Worm (Caenorhabditis elegans): Measurements from ENCODE around the gene bath-9.

bath-9 gene

DNA sequence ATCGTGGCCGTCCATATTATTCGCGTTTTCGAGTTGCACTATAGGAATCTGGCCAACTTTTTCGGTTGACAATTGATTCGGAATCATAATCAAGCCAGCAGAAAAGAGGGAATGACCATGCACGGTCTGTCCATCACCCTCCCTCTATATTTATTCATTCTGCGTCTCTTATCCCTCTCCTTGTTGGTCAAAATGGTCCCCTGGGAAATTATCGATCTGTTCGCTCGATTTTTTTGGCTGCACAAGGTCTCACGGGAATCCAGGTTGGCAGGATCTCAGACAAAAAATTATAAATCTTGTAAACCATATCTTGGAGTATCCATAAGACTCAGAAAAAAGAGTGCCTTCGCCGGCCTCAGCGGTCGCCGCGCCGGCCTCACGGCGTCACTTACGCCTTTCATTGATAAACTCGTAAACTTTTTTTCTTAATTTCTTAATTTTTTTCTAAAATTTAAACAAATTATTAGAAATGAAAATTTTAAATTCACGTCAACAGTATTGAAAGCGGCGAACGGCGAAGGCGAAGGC is 37.6 kb downstream of the bath-9 start, which contains the start of the genes F18A12.7 and F18A12.2:
F18A12.7 (minus strand) TSS at position 101 of the 528 bp plus-strand sequence.
F18A12.2 (plus strand) TSS at position 478 of the 528 bp plus-strand sequence.
- peak; percentile 67; the same call in 1 of the 2 replicates for TF ChIP-seq aptf-2 (GFP tag; conservative IDR thresholded peaks at IDR 0.05)
- no peak for TF ChIP-seq egrh-3 (GFP tag; IDR thresholded peaks at IDR 0.05)

DNA sequence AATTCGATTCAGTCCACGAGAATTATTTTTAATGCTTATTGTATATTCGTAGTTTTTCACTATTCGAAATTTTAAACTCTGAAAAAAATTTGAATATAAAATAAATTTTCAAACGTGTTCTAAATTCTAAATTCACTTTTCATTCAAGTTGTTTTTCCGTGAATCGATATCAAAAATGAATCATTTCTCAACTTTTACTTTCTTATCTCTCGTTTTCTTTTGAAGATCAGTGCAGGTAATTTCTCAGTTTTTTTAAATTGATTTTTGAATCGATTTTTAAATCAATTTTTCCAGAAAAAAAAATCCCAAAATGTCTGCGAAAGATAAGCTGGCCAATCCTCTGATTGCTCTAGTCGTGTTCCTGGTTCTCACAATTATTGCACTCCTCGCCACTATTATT is 39.6 kb downstream of the bath-9 start, which contains the start of gene nep-6:
nep-6 (plus strand) TSS at position 301 of the 400 bp plus-strand sequence.
- TF ChIP-seq ekl-4 (GFP tag; IDR thresholded peaks at IDR 0.05) (no peak), fkh-3 (tag; optimal IDR thresholded peaks at IDR 0.05) (no peak), F57C9.4 (tag; optimal IDR thresholded peaks at IDR 0.05) (no peak), C06A6.2 (GFP tag; conservative IDR thresholded peaks at IDR 0.05) (no peak), xnd-1 (tag; optimal IDR thresholded peaks at IDR 0.05) (no peak), aptf-3 (GFP tag; IDR thresholded peaks at IDR 0.05) (no peak), sptf-2 (GFP tag; optimal IDR thresholded peaks at IDR 0.05) (no peak), madf-8 (GFP tag; conservative IDR thresholded peaks at IDR 0.05) (no peak)

ce11 chrII:3422938-3423337 is 46.0 kb downstream of the bath-9 start:
- TF ChIP-seq nhr-120 (GFP tag; IDR thresholded peaks at IDR 0.05): no peak
- no peak for TF ChIP-seq Y56A3A.18 (GFP tag; IDR thresholded peaks at IDR 0.05)
- peak; percentile 34; the same call in 1 of the 2 replicates for TF ChIP-seq hmg-1.2 (GFP tag; IDR thresholded peaks at IDR 0.05)

ce11 chrII:3425433-3425832 is 48.5 kb downstream of the bath-9 start, which contains the start of gene nep-11:
TSS of gene nep-11 (minus strand) at chrII:3425533.
- TF ChIP-seq T26A5.8 (tag; optimal IDR thresholded peaks at IDR 0.05) (no peak), attf-5 (GFP tag; optimal IDR thresholded peaks at IDR 0.05) (no peak), ZK185.1 (tag; optimal IDR thresholded peaks at IDR 0.05; ENCODE audit: poor library complexity, severe bottlenecking) (no peak), him-1 (tag; optimal IDR thresholded peaks at IDR 0.05) (no peak), bed-1 (GFP tag; IDR thresholded peaks at IDR 0.05) (no peak), aptf-2 (GFP tag; conservative IDR thresholded peaks at IDR 0.05) (no peak), lir-1 (GFP tag; conservative IDR thresholded peaks at IDR 0.05) (no peak), mcd-1 (GFP tag; IDR thresholded peaks at IDR 0.05) (no peak), attf-6 (GFP tag; IDR thresholded peaks at IDR 0.05) (no peak), bed-2 (GFP tag; IDR thresholded peaks at IDR 0.05) (no peak), rcor-1 (GFP tag; IDR thresholded peaks at IDR 0.05) (no peak), ztf-18 (tag; optimal IDR thresholded peaks at IDR 0.05) (no peak), unc-130 (GFP tag; optimal IDR thresholded peaks at IDR 0.05) (no peak), nhr-90 (tag; optimal IDR thresholded peaks at IDR 0.05) (no peak), akir-1 (GFP tag; optimal IDR thresholded peaks at IDR 0.05) (no peak), snpc-1.1 (tag; optimal IDR thresholded peaks at IDR 0.05; ENCODE audit: insufficient read depth) (no peak), lin-26 (GFP tag; IDR thresholded peaks at IDR 0.05) (no peak), F37B4.10 (GFP tag; IDR thresholded peaks at IDR 0.05) (no peak), let-526 (GFP tag; IDR thresholded peaks at IDR 0.05) (no peak), C17E4.6 (GFP tag; IDR thresholded peaks at IDR 0.05) (no peak)

- TF ChIP-seq rpc-1 (optimal IDR thresholded peaks at IDR 0.05) (no peak), rpc-1 (tag; optimal IDR thresholded peaks at IDR 0.05) (no peak), attf-6 (GFP tag; IDR thresholded peaks at IDR 0.05) (no peak), mcd-1 (GFP tag; IDR thresholded peaks at IDR 0.05) (peak; percentile 40; the same call in 1 of the 2 replicates), mel-28 (tag; optimal IDR thresholded peaks at IDR 0.05; ENCODE audit: borderline replicate concordance) (no peak), T26A5.8 (tag; optimal IDR thresholded peaks at IDR 0.05) (no peak), rec-8 (tag; optimal IDR thresholded peaks at IDR 0.05) (no peak), attf-5 (GFP tag; optimal IDR thresholded peaks at IDR 0.05) (peak; percentile 34), let-607 (tag; optimal IDR thresholded peaks at IDR 0.05) (no peak), ceh-27 (GFP tag; optimal IDR thresholded peaks at IDR 0.05) (peak; percentile 56), zfh-2 (GFP tag; conservative IDR thresholded peaks at IDR 0.05) (peak; percentile 92), C17E4.6 (GFP tag; IDR thresholded peaks at IDR 0.05) (no peak), hlh-26 (GFP tag; conservative IDR thresholded peaks at IDR 0.05) (no peak), ztf-25 (GFP tag; IDR thresholded peaks at IDR 0.05) (no peak), lin-54 (GFP tag; optimal IDR thresholded peaks at IDR 0.05) (no peak)
Observed at ce11 chrII:3428158-3428704, 51.3 kb downstream of the bath-9 start.

Data from whole organism, young adult.